Worm (Caenorhabditis elegans) whole organism, L1 larva: ENCODE results near the gene R05C11.4.
"Not testable (repeated sequence)": the region's sequence is repeated elsewhere in the genome, so short reads cannot be mapped to it uniquely, and the experiment has no call there.

ENCODE experiments used
- C04F5.9 ChIP-seq: sonication (generic microtip); optimal IDR thresholded peaks from 2 replicates; lab custom pipeline; 2016; ENCODE audit warnings: missing genetic modification characterization, missing compliant biosample characterization
- C16A3.4 ChIP-seq: fragments of 150-350 bp; optimal IDR thresholded peaks from 2 replicates; lab custom pipeline; 2014; ENCODE audit warnings: missing biosample characterization, missing genetic modification characterization
- F16B12.6 ChIP-seq: fragments of 150-350 bp; optimal IDR thresholded peaks from 2 replicates; lab custom pipeline; 2014; ENCODE audit warnings: missing biosample characterization, missing genetic modification characterization
- Y116A8C.19 ChIP-seq: sonication (generic microtip); optimal IDR thresholded peaks from 2 replicates; lab custom pipeline; 2016; ENCODE audit warnings: missing compliant biosample characterization, missing genetic modification characterization, borderline replicate concordance
- aly-2 ChIP-seq: fragments of 150-350 bp; optimal IDR thresholded peaks from 2 replicates; lab custom pipeline; 2014; ENCODE audit warnings: missing biosample characterization, missing genetic modification characterization
- ama-1 ChIP-seq: fragments of 150-350 bp; optimal IDR thresholded peaks from 2 replicates; lab custom pipeline; 2014
- blmp-1 ChIP-seq: fragments of 150-350 bp; optimal IDR thresholded peaks from 2 replicates; lab custom pipeline; 2014; ENCODE audit warnings: missing biosample characterization, missing genetic modification characterization
- ceh-63 ChIP-seq: fragments of 200-800 bp; sonication (Bioruptor generic); optimal IDR thresholded peaks from 2 replicates; lab custom pipeline; 2018; ENCODE audit warnings: mild to moderate bottlenecking, missing genetic modification characterization, missing compliant biosample characterization
- ceh-82 ChIP-seq, 3 experiments: fragments of 150-350 bp in 1 of 3; sonication (generic microtip) in 2 of 3; optimal IDR thresholded peaks; 2 replicates each; lab custom pipeline; 2014 to 2017; ENCODE audit warnings: missing biosample characterization in 3 of 3, missing genetic modification characterization in 3 of 3
- ceh-88 ChIP-seq: fragments of 200-800 bp; sonication (Bioruptor generic); IDR thresholded peaks from 2 replicates; pipeline ENCODE4 v1.3.6; 2022; ENCODE audit warnings: missing genetic modification characterization, missing compliant biosample characterization
- ceh-90 ChIP-seq: sonication (generic microtip); optimal IDR thresholded peaks from 2 replicates; lab custom pipeline; 2016; ENCODE audit warnings: missing genetic modification characterization, missing compliant biosample characterization
- ces-1 ChIP-seq: fragments of 150-350 bp; optimal IDR thresholded peaks from 2 replicates; lab custom pipeline; 2014; ENCODE audit warnings: missing biosample characterization, missing genetic modification reagents, missing genetic modification characterization
- dpl-1 ChIP-seq, 3 experiments: fragments of 150-350 bp in 2 of 3; sonication (generic microtip) in 1 of 3; optimal IDR thresholded peaks; 2 replicates each; lab custom pipeline; 2014 to 2017; ENCODE audit warnings: missing biosample characterization in 3 of 3, missing genetic modification characterization in 3 of 3, missing genetic modification reagents in 3 of 3
- efl-1 ChIP-seq, 4 experiments: fragments of 150-350 bp; optimal IDR thresholded peaks in 3 of 4; peaks in 1 of 4; 1 replicate in 1 of 4; 2 replicates in 3 of 4; lab custom pipeline; 2014; ENCODE audit warnings: missing biosample characterization in 2 of 4, missing genetic modification characterization in 2 of 4, missing genetic modification reagents in 2 of 4
- efl-3 ChIP-seq: fragments of 200-800 bp; sonication (Bioruptor generic); optimal IDR thresholded peaks from 2 replicates; lab custom pipeline; 2018; ENCODE audit warnings: mild to moderate bottlenecking, missing genetic modification characterization, missing compliant biosample characterization
- egl-13 ChIP-seq: sonication (generic microtip); optimal IDR thresholded peaks from 2 replicates; lab custom pipeline; 2016; ENCODE audit warnings: missing genotype, missing genetic modification reagents, missing genetic modification characterization, missing compliant biosample characterization
- fkh-8 ChIP-seq: sonication (generic microtip); optimal IDR thresholded peaks from 2 replicates; lab custom pipeline; 2016; ENCODE audit warnings: mild to moderate bottlenecking, missing genetic modification characterization, missing compliant biosample characterization
- grh-1 ChIP-seq: fragments of 200-800 bp; sonication (Bioruptor generic); IDR thresholded peaks from 2 replicates; pipeline ENCODE4 v1.3.6; 2022; ENCODE audit warnings: missing genetic modification reagents, missing genetic modification characterization, missing compliant biosample characterization
- hlh-17 ChIP-seq: fragments of 200-800 bp; sonication (Bioruptor generic); optimal IDR thresholded peaks from 2 replicates; lab custom pipeline; 2018; ENCODE audit warnings: missing genetic modification characterization, mild to moderate bottlenecking, missing compliant biosample characterization, moderate library complexity, borderline replicate concordance
- hpl-2 ChIP-seq: fragments of 150-350 bp; optimal IDR thresholded peaks from 2 replicates; lab custom pipeline; 2014; ENCODE audit warnings: missing biosample characterization, missing genetic modification reagents, missing genetic modification characterization
- irx-1 ChIP-seq: sonication (generic microtip); optimal IDR thresholded peaks from 2 replicates; lab custom pipeline; 2016; ENCODE audit warnings: missing genetic modification characterization, missing compliant biosample characterization
- jun-1 ChIP-seq: fragments of 150-350 bp; optimal IDR thresholded peaks from 2 replicates; lab custom pipeline; 2014; ENCODE audit warnings: missing biosample characterization, missing genetic modification reagents, missing genetic modification characterization
- lin-14 ChIP-seq: fragments of 200-800 bp; sonication (Bioruptor generic); optimal IDR thresholded peaks from 2 replicates; lab custom pipeline; 2018; ENCODE audit warnings: mild to moderate bottlenecking, missing genetic modification characterization, moderate library complexity, missing compliant biosample characterization
- lin-39 ChIP-seq: fragments of 150-350 bp; optimal IDR thresholded peaks from 2 replicates; lab custom pipeline; 2014; ENCODE audit warnings: missing biosample characterization, missing genetic modification reagents, missing genetic modification characterization
- lsy-2 ChIP-seq, 2 experiments: fragments of 150-350 bp; optimal IDR thresholded peaks; 2 replicates each; lab custom pipeline; 2014; ENCODE audit warnings: missing biosample characterization in 2 of 2, missing genetic modification characterization in 2 of 2
- mep-1 ChIP-seq: fragments of 150-350 bp; optimal IDR thresholded peaks from 2 replicates; lab custom pipeline; 2014; ENCODE audit warnings: missing biosample characterization, missing genetic modification characterization
- nhr-20 ChIP-seq: sonication (generic microtip); optimal IDR thresholded peaks from 2 replicates; lab custom pipeline; 2016; ENCODE audit warnings: mild to moderate bottlenecking, missing genetic modification characterization, missing compliant biosample characterization
- nhr-28 ChIP-seq: fragments of 150-350 bp; optimal IDR thresholded peaks from 2 replicates; lab custom pipeline; 2014; ENCODE audit warnings: missing biosample characterization, missing genetic modification characterization
- nhr-47 ChIP-seq: sonication (generic microtip); optimal IDR thresholded peaks from 2 replicates; lab custom pipeline; 2016; ENCODE audit warnings: mild to moderate bottlenecking, missing genetic modification characterization, moderate library complexity, missing compliant biosample characterization
- nhr-77 ChIP-seq: fragments of 150-350 bp; optimal IDR thresholded peaks from 2 replicates; lab custom pipeline; 2014; ENCODE audit warnings: missing biosample characterization, missing genetic modification characterization
- nhr-84 ChIP-seq: sonication (generic microtip); optimal IDR thresholded peaks from 2 replicates; lab custom pipeline; 2017; ENCODE audit warnings: missing biosample characterization, missing genetic modification characterization
- pag-3 ChIP-seq: sonication (generic microtip); optimal IDR thresholded peaks from 2 replicates; lab custom pipeline; 2017; ENCODE audit warnings: missing genetic modification characterization, mild to moderate bottlenecking, missing compliant biosample characterization, antibody characterized with exemption, borderline replicate concordance; ENCODE audit not compliant: insufficient read depth
- pqm-1 ChIP-seq: sonication (generic microtip); optimal IDR thresholded peaks from 3 replicates; lab custom pipeline; 2017; ENCODE audit warnings: missing biosample characterization, missing genetic modification characterization
- skn-1 ChIP-seq: fragments of 150-350 bp; optimal IDR thresholded peaks from 2 replicates; lab custom pipeline; 2014; ENCODE audit warnings: missing biosample characterization, missing genetic modification characterization
- snpc-4 ChIP-seq: fragments of 150-350 bp; optimal IDR thresholded peaks from 2 replicates; lab custom pipeline; 2014; ENCODE audit warnings: missing biosample characterization, missing genetic modification characterization
- snu-23 ChIP-seq: sonication (generic microtip); optimal IDR thresholded peaks from 2 replicates; lab custom pipeline; 2016; ENCODE audit warnings: missing genetic modification characterization, missing compliant biosample characterization
- sptf-1 ChIP-seq: fragments of 150-350 bp; optimal IDR thresholded peaks from 2 replicates; lab custom pipeline; 2014; ENCODE audit warnings: missing biosample characterization, missing genetic modification characterization
- swsn-7 ChIP-seq: sonication (generic microtip); optimal IDR thresholded peaks from 2 replicates; lab custom pipeline; 2016; ENCODE audit warnings: missing genetic modification characterization, missing compliant biosample characterization
- unc-30 ChIP-seq: sonication (generic microtip); optimal IDR thresholded peaks from 2 replicates; lab custom pipeline; 2017; ENCODE audit warnings: missing biosample characterization, missing genetic modification characterization
- unc-62 ChIP-seq: fragments of 150-350 bp; optimal IDR thresholded peaks from 2 replicates; lab custom pipeline; 2014; ENCODE audit warnings: missing biosample characterization, missing genetic modification reagents, missing genetic modification characterization
- unc-86 ChIP-seq: sonication (generic microtip); optimal IDR thresholded peaks from 2 replicates; lab custom pipeline; 2016; ENCODE audit warnings: missing genetic modification characterization, missing compliant biosample characterization
- unc-98 ChIP-seq: fragments of 200-800 bp; sonication (Bioruptor generic); IDR thresholded peaks from 2 replicates; pipeline ENCODE4 v1.3.6; 2022; ENCODE audit warnings: missing genetic modification characterization, missing compliant biosample characterization
- vab-15 ChIP-seq: sonication (generic microtip); optimal IDR thresholded peaks from 2 replicates; lab custom pipeline; 2017; ENCODE audit warnings: missing genotype, mild to moderate bottlenecking, missing genetic modification characterization, missing compliant biosample characterization
- xbp-1 ChIP-seq: sonication (generic microtip); optimal IDR thresholded peaks from 2 replicates; lab custom pipeline; 2016; ENCODE audit warnings: missing genetic modification characterization, missing compliant biosample characterization
- zip-4 ChIP-seq: fragments of 200-800 bp; sonication (Bioruptor generic); optimal IDR thresholded peaks from 2 replicates; lab custom pipeline; 2018; ENCODE audit warnings: mild to moderate bottlenecking, missing genetic modification characterization, moderate library complexity, missing compliant biosample characterization

The R05C11.4 gene

DNA sequence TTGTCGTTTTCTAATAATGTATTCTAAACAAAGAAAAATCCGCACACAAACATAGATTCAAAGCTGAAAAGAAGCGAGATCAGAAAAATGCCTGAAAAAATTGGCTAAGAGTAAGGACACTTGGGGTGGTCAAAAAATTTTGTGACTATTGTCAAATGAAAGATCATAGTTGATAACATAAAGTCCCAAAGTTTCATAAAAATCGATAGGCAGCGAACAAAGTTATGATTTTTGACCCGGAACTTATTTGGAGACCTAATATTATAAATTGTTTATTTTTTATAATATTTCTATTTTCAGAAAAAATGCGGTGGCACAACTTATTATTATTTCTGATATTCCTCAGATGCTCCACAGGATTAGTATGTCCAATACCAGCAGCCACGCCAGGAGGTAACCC lies at the start of gene R05C11.4:
TSS of gene R05C11.4 (plus strand) at position 301 of the 400 bp plus-strand sequence.
- TF ChIP-seq nhr-77 (tag; lab: Kevin White, UChicago); ceh-90; blmp-1 (tag; lab: Kevin White, UChicago): not testable (repeated sequence)

ce11 chrIV:2002290-2002689 lies 49.0 kb upstream of the R05C11.4 start:
- no peak for TF ChIP-seq skn-1 (tag; lab: Kevin White, UChicago)
- no peak for TF ChIP-seq efl-1 (optimal IDR thresholded peaks at IDR 0.05; lab: Kevin White, UChicago)
- TF ChIP-seq efl-1 (GFP tag; optimal IDR thresholded peaks at IDR 0.05 in 1 of 2; lab: Kevin White, UChicago) = peak in 1 of 2 experiments; percentile 90
- TF ChIP-seq F16B12.6 (tag; lab: Kevin White, UChicago) = no peak

ce11 chrIV:2008920-2009319 lies 42.4 kb upstream of the R05C11.4 start:
- TF ChIP-seq pag-3 = no peak
- TF ChIP-seq unc-86 (tag; lab: Kevin White, UChicago) = no peak
- no peak for TF ChIP-seq ceh-90
- no peak for TF ChIP-seq fkh-8 (tag; lab: Kevin White, UChicago)
- no peak for TF ChIP-seq snu-23 (GFP tag; lab: Kevin White, UChicago)
- no peak for TF ChIP-seq jun-1 (tag; lab: Kevin White, UChicago)
- no peak for TF ChIP-seq Y116A8C.19 (tag; lab: Kevin White, UChicago)
- no peak for TF ChIP-seq efl-3 (GFP tag; lab: Kevin White, UChicago)
- no peak for TF ChIP-seq ces-1 (GFP tag; lab: Kevin White, UChicago)
- no peak for TF ChIP-seq zip-4 (GFP tag; lab: Kevin White, UChicago)
- no peak for TF ChIP-seq C16A3.4 (tag; lab: Kevin White, UChicago)
- no peak for TF ChIP-seq lsy-2 (tag; optimal IDR thresholded peaks at IDR 0.05; lab: Kevin White, UChicago)

ce11 chrIV:2032946-2033411 lies 18.3 kb upstream of the R05C11.4 start, which contains the start of gene cpsf-1:
Gene cpsf-1, minus strand, starts transcription at chrIV:2032996.
- TF ChIP-seq lin-39 (tag; lab: Kevin White, UChicago) (peak; percentile 38), C04F5.9 (tag; lab: Kevin White, UChicago) (peak; percentile 52), mep-1 (peak; percentile 90), lin-14 (GFP tag; lab: Kevin White, UChicago) (no peak), irx-1 (peak; percentile 42), aly-2 (peak; percentile 78), ces-1 (GFP tag; lab: Kevin White, UChicago) (peak; percentile 3), snpc-4 (peak; percentile 44), egl-13 (tag; lab: Kevin White, UChicago) (peak; percentile 53), nhr-20 (tag; lab: Kevin White, UChicago) (peak; percentile 81), xbp-1 (tag; lab: Kevin White, UChicago) (peak; percentile 82), pag-3 (no peak), ceh-63 (GFP tag; lab: Kevin White, UChicago) (no peak), dpl-1 (GFP tag; optimal IDR thresholded peaks at IDR 0.05; lab: Kevin White, UChicago) (peak; percentile 82 to 85 (median 83)), F16B12.6 (tag; lab: Kevin White, UChicago) (peak; percentile 66), unc-30 (tag; lab: Kevin White, UChicago) (no peak), zip-4 (GFP tag; lab: Kevin White, UChicago) (no peak), ceh-82 (tag; optimal IDR thresholded peaks at IDR 0.05; lab: Kevin White, UChicago) (peak; percentile 95 to 98 (median 95)), snu-23 (GFP tag; lab: Kevin White, UChicago) (peak; percentile 91), swsn-7 (tag; lab: Kevin White, UChicago) (no peak), fkh-8 (tag; lab: Kevin White, UChicago) (peak; percentile 91), grh-1 (GFP tag; lab: Robert Waterston, UW) (peak; percentile 24; the same call in 1 of the 2 replicates), unc-62 (GFP tag; lab: Kevin White, UChicago) (no peak), nhr-28 (tag; lab: Kevin White, UChicago) (no peak), vab-15 (tag; lab: Kevin White, UChicago) (peak; percentile 93), lsy-2 (tag; optimal IDR thresholded peaks at IDR 0.05; lab: Kevin White, UChicago) (peak; percentile 82 to 95), ama-1 (no peak), hlh-17 (GFP tag; lab: Kevin White, UChicago) (no peak), nhr-47 (tag; lab: Kevin White, UChicago) (no peak), hpl-2 (GFP tag; lab: Kevin White, UChicago) (no peak), efl-3 (GFP tag; lab: Kevin White, UChicago) (no peak), sptf-1 (tag; lab: Kevin White, UChicago) (no peak), pqm-1 (tag; lab: Kevin White, UChicago) (no peak), nhr-84 (no peak), unc-98 (peak; percentile 60), ceh-88 (GFP tag; lab: Robert Waterston, UW) (no peak; the same call in 1 of the 2 replicates)
